Worm (Caenorhabditis elegans) whole organism, L4/young adult: ENCODE data around the gene cyp-25A2.

Source experiments
- W03F9.2 ChIP-seq: fragments of 150-350 bp; optimal IDR thresholded peaks from 2 replicates; lab custom pipeline; 2014; ENCODE audit warnings: missing biosample characterization, missing genetic modification characterization
- dao-5 ChIP-seq: sonication (generic microtip); optimal IDR thresholded peaks from 2 replicates; lab custom pipeline; 2016; ENCODE audit warnings: missing genotype, missing genetic modification characterization, moderate library complexity, missing compliant biosample characterization
- him-1 ChIP-seq: sonication (generic microtip); optimal IDR thresholded peaks from 2 replicates; lab custom pipeline; 2016; ENCODE audit warnings: missing genotype, missing genetic modification reagents, missing genetic modification characterization, missing compliant biosample characterization

The cyp-25A2 gene

ce11 chrIII:3873424-3873823 is 38.4 kb downstream of the cyp-25A2 start:
- TF ChIP-seq him-1 (tag; lab: Kevin White, UChicago) (no peak), dao-5 (tag; lab: Kevin White, UChicago) (no peak), W03F9.2 (no peak)

DNA sequence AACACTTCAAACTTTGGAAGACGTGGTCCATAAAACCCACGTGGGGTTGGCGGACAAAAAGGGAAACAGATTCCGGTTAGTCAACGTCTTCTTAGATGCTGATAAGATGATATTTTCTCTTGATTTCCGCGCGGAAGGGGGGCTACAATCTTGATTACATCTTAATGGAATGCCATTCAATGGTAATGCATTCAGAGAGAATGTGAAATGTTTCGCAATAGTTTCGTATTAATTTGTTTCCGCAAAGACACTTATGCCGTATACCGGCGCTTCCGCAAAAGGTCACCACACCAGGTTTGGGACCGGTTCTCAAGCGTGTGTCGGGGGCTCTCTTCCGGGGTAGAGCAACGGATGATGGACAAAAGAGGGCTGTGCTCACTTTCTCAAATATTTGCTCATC is 39.5 kb downstream of the cyp-25A2 start:
- no peak for TF ChIP-seq him-1 (tag; lab: Kevin White, UChicago)
- no peak for TF ChIP-seq W03F9.2
- no peak for TF ChIP-seq dao-5 (tag; lab: Kevin White, UChicago)

DNA sequence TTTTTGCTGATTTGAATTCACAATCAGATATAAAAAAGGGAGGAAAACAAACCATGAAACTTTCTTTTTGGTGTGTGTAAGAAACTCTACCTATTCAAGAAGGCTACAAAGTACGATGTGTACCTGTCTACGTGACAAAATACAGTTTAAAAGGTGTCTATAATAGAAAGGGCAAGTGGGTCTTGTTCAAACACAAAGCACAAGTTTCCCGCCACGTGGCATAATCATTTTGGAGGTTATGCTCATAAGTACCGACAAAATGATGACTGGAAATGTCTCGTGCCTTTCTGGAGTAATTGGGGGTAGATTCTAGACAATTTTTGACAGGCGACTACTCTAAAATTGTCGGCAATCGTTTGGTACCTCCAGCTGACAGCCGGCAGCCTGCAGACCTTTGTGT is 39.9 kb downstream of the cyp-25A2 start:
- no peak for TF ChIP-seq W03F9.2
- TF ChIP-seq dao-5 (tag; lab: Kevin White, UChicago) = no peak
- no peak for TF ChIP-seq him-1 (tag; lab: Kevin White, UChicago)

DNA sequence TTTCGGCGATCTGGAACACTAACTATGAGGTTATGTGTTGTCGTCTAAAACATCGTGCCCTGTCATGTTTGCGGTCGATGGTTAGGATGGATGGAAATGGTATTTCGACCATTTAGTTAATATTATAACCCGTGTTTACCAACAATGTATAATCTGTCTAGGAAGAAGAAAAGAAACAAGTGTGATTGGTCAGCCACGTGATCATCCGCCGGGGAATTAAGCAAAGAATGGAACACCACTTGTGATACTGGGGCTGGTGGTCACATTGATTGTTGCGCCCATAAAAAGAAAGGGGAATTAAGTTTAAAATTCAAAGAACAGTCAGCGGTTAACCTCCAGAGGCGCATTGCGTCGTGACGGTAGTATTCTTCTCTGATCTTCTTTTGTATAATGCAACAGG is 40.6 kb downstream of the cyp-25A2 start:
- TF ChIP-seq him-1 (tag; lab: Kevin White, UChicago) (no peak), W03F9.2 (no peak), dao-5 (tag; lab: Kevin White, UChicago) (no peak)

- TF ChIP-seq him-1 (tag; lab: Kevin White, UChicago) (no peak), dao-5 (tag; lab: Kevin White, UChicago) (no peak), W03F9.2 (no peak)
These were observed 41.3 kb downstream of the cyp-25A2 start for ce11 chrIII:3876197-3876897.

- TF ChIP-seq him-1 (tag; lab: Kevin White, UChicago) = no peak
- TF ChIP-seq W03F9.2 = no peak
- no peak for TF ChIP-seq dao-5 (tag; lab: Kevin White, UChicago)
These were observed 44.1 kb downstream of the cyp-25A2 start for ce11 chrIII:3878986-3879756.

- no peak for TF ChIP-seq dao-5 (tag; lab: Kevin White, UChicago)
- TF ChIP-seq W03F9.2 = no peak
- no peak for TF ChIP-seq him-1 (tag; lab: Kevin White, UChicago)
These were observed 48.1 kb downstream of the cyp-25A2 start for ce11 chrIII:3883146-3883545.
